Fruit fly (Drosophila melanogaster) whole organism, embryonic: Measurements from ENCODE around the gene red.

Experiments
- ATbp ChIP-seq: fragments of 200-800 bp; sonication (Bioruptor generic); optimal IDR thresholded peaks from 2 replicates; lab custom pipeline; 2017; ENCODE audit warnings: missing biosample characterization, mild to moderate bottlenecking, missing genetic modification characterization, missing genetic modification reagents
- Abd-B ChIP-seq: fragments of 200-800 bp; sonication (Bioruptor generic); optimal IDR thresholded peaks from 2 replicates; lab custom pipeline; 2018; ENCODE audit warnings: missing biosample characterization, mild to moderate bottlenecking, missing genetic modification characterization, moderate library complexity
- Asciz ChIP-seq: fragments of 200-800 bp; sonication (Bioruptor generic); optimal IDR thresholded peaks from 2 replicates; lab custom pipeline; 2017; ENCODE audit warnings: missing biosample characterization, mild to moderate bottlenecking, missing genetic modification characterization, missing genetic modification reagents
- CG10209 ChIP-seq: fragments of 200-800 bp; sonication (Bioruptor generic); optimal IDR thresholded peaks from 3 replicates; lab custom pipeline; 2017; ENCODE audit warnings: missing biosample characterization, mild to moderate bottlenecking, missing genetic modification characterization, missing genetic modification reagents
- CG10366 ChIP-seq: fragments of 200-800 bp; sonication (Bioruptor generic); IDR thresholded peaks from 2 replicates; pipeline ENCODE4 v1.3.6; 2022; ENCODE audit warnings: missing biosample characterization, missing genetic modification characterization
- CG10462 ChIP-seq: fragments of 200-800 bp; sonication (Bioruptor generic); optimal IDR thresholded peaks from 2 replicates; lab custom pipeline; 2016; ENCODE audit warnings: missing biosample characterization, missing genetic modification characterization
- CG10543 ChIP-seq: fragments of 200-800 bp; sonication (Bioruptor generic); optimal IDR thresholded peaks from 3 replicates; lab custom pipeline; 2017; ENCODE audit warnings: missing biosample characterization, mild to moderate bottlenecking, missing genetic modification characterization, moderate library complexity
- CG10654 ChIP-seq: fragments of 200-800 bp; sonication (Bioruptor generic); optimal IDR thresholded peaks from 2 replicates; lab custom pipeline; 2016; ENCODE audit warnings: missing biosample characterization, missing genetic modification characterization
- CG11247 ChIP-seq: fragments of 200-800 bp; sonication (Bioruptor generic); IDR thresholded peaks from 2 replicates; pipeline ENCODE4 v1.3.6; 2022; ENCODE audit warnings: missing biosample characterization, missing genetic modification characterization
- CG12942 ChIP-seq: fragments of 200-800 bp; sonication (Bioruptor generic); optimal IDR thresholded peaks from 3 replicates; lab custom pipeline; 2016; ENCODE audit warnings: missing biosample characterization, missing genetic modification characterization
- CG13424 ChIP-seq: fragments of 200-800 bp; sonication (Bioruptor generic); optimal IDR thresholded peaks from 2 replicates; lab custom pipeline; 2019; ENCODE audit warnings: missing biosample characterization, mild to moderate bottlenecking, missing genetic modification characterization, moderate library complexity
- CG15073 ChIP-seq: fragments of 200-800 bp; sonication (Bioruptor generic); optimal IDR thresholded peaks from 2 replicates; lab custom pipeline; 2016; ENCODE audit warnings: missing biosample characterization, missing genetic modification characterization
- CG17328 ChIP-seq: fragments of 200-800 bp; sonication (Bioruptor generic); IDR thresholded peaks from 2 replicates; pipeline ENCODE4 v1.3.6; 2022; ENCODE audit warnings: missing biosample characterization, missing genetic modification characterization
- CG17385 ChIP-seq: fragments of 200-800 bp; sonication (Bioruptor generic); optimal IDR thresholded peaks from 3 replicates; lab custom pipeline; 2018; ENCODE audit warnings: missing biosample characterization, mild to moderate bottlenecking, missing genetic modification characterization
- CG18262 ChIP-seq: fragments of 200-800 bp; optimal IDR thresholded peaks from 3 replicates; lab custom pipeline; 2019; ENCODE audit warnings: missing biosample characterization, mild to moderate bottlenecking, missing genetic modification characterization, moderate library complexity
- CG2875 ChIP-seq: fragments of 200-800 bp; sonication (Bioruptor generic); optimal IDR thresholded peaks from 2 replicates; lab custom pipeline; 2017; ENCODE audit warnings: missing biosample characterization, mild to moderate bottlenecking, missing genetic modification characterization, missing genetic modification reagents
- CG4328 ChIP-seq: fragments of 200-800 bp; sonication (Bioruptor generic); optimal IDR thresholded peaks from 3 replicates; lab custom pipeline; 2017; ENCODE audit warnings: missing biosample characterization, missing genetic modification reagents, missing genetic modification characterization
- CG4360 ChIP-seq: fragments of 200-800 bp; sonication (Bioruptor generic); IDR thresholded peaks from 2 replicates; pipeline ENCODE4 v1.3.6; 2022; ENCODE audit warnings: missing biosample characterization, missing genetic modification characterization
- CG4404 ChIP-seq: fragments of 200-800 bp; sonication (Bioruptor generic); IDR thresholded peaks from 2 replicates; pipeline ENCODE4 v1.3.6; 2022; ENCODE audit warnings: missing biosample characterization, missing genetic modification characterization
- CG7556 ChIP-seq: fragments of 200-800 bp; sonication (Bioruptor generic); optimal IDR thresholded peaks from 2 replicates; lab custom pipeline; 2017; ENCODE audit warnings: missing biosample characterization, mild to moderate bottlenecking, missing genetic modification characterization
- CG7839 ChIP-seq: fragments of 200-800 bp; sonication (Bioruptor generic); optimal IDR thresholded peaks from 3 replicates; lab custom pipeline; 2018; ENCODE audit warnings: missing biosample characterization, mild to moderate bottlenecking, missing genetic modification characterization, moderate library complexity
- D ChIP-seq, 2 experiments: fragments of 200-800 bp in 1 of 2; fragments of >200 bp in 1 of 2; sonication (Bioruptor generic) in 1 of 2; optimal IDR thresholded peaks; 2 replicates in 1 of 2; 3 replicates in 1 of 2; lab custom pipeline; 2017; ENCODE audit warnings: mild to moderate bottlenecking in 1 of 2, missing biosample characterization in 1 of 2, missing genetic modification characterization in 1 of 2, missing genetic modification reagents in 1 of 2
- D19B ChIP-seq: fragments of 200-800 bp; sonication (Bioruptor generic); optimal IDR thresholded peaks from 2 replicates; lab custom pipeline; 2017; ENCODE audit warnings: missing biosample characterization, mild to moderate bottlenecking, missing genetic modification characterization
- Dfd ChIP-seq, 2 experiments: fragments of >200 bp; optimal IDR thresholded peaks; 2 replicates each; lab custom pipeline; 2017; ENCODE audit warnings: missing biosample characterization in 2 of 2, missing genetic modification characterization in 2 of 2
- Drgx ChIP-seq: fragments of 200-800 bp; sonication (Bioruptor generic); IDR thresholded peaks from 2 replicates; pipeline ENCODE4 v1.3.6; 2022; ENCODE audit warnings: missing biosample characterization, missing genetic modification characterization
- Eip74EF ChIP-seq, 2 experiments: fragments of 200-800 bp in 1 of 2; fragments of >200 bp in 1 of 2; sonication (Bioruptor generic) in 1 of 2; optimal IDR thresholded peaks; 2 replicates each; lab custom pipeline; 2017 to 2019; ENCODE audit warnings: missing biosample characterization in 2 of 2, missing genetic modification characterization in 2 of 2, mild to moderate bottlenecking in 1 of 2, moderate library complexity in 1 of 2
- HLH3B ChIP-seq: fragments of 200-800 bp; sonication (Bioruptor generic); IDR thresholded peaks from 2 replicates; pipeline ENCODE4 v1.3.6; 2022; ENCODE audit warnings: missing biosample characterization, missing genetic modification characterization
- Hr51 ChIP-seq, 2 experiments: fragments of 200-800 bp; sonication (Bioruptor generic); optimal IDR thresholded peaks; 2 replicates in 1 of 2; 3 replicates in 1 of 2; lab custom pipeline; 2016 to 2018; ENCODE audit warnings: missing biosample characterization in 2 of 2, missing genetic modification characterization in 2 of 2, mild to moderate bottlenecking in 1 of 2, moderate library complexity in 1 of 2
- Med ChIP-seq: fragments of 200-800 bp; sonication (Bioruptor generic); peaks from one replicate; lab custom pipeline; 2016; ENCODE audit warnings: missing biosample characterization, missing genetic modification characterization, mild to moderate bottlenecking, inconsistent platforms, moderate library complexity
- PHDP ChIP-seq: fragments of 200-800 bp; sonication (Bioruptor generic); optimal IDR thresholded peaks from 3 replicates; lab custom pipeline; 2018; ENCODE audit warnings: missing biosample characterization, mild to moderate bottlenecking, missing genetic modification characterization, moderate library complexity
- Ptx1 ChIP-seq: fragments of 200-800 bp; sonication (Bioruptor generic); IDR thresholded peaks from 2 replicates; pipeline ENCODE4 v1.3.6; 2022; ENCODE audit warnings: missing biosample characterization, missing genetic modification characterization
- Sox102F ChIP-seq: fragments of 200-800 bp; sonication (Bioruptor generic); optimal IDR thresholded peaks from 2 replicates; lab custom pipeline; 2018; ENCODE audit warnings: missing biosample characterization, mild to moderate bottlenecking, missing genetic modification characterization, moderate library complexity
- Taf1 ChIP-seq: fragments of 200-800 bp; sonication (Bioruptor generic); IDR thresholded peaks from 2 replicates; pipeline ENCODE4 v1.3.6; 2022; ENCODE audit warnings: missing biosample characterization, missing genetic modification characterization
- caup ChIP-seq: fragments of 200-800 bp; sonication (Bioruptor generic); optimal IDR thresholded peaks from 3 replicates; lab custom pipeline; 2017; ENCODE audit warnings: missing biosample characterization, mild to moderate bottlenecking, missing genetic modification characterization, moderate library complexity; ENCODE audit not compliant: severe bottlenecking
- crp ChIP-seq, 2 experiments: fragments of 200-800 bp; sonication (Bioruptor generic); optimal IDR thresholded peaks; 2 replicates in 1 of 2; 3 replicates in 1 of 2; lab custom pipeline; 2017; ENCODE audit warnings: missing biosample characterization in 2 of 2, missing genetic modification characterization in 2 of 2, mild to moderate bottlenecking in 1 of 2, moderate library complexity in 1 of 2
- cwo ChIP-seq: fragments of 200-800 bp; sonication (Bioruptor generic); optimal IDR thresholded peaks from 3 replicates; lab custom pipeline; 2017; ENCODE audit warnings: missing biosample characterization, missing genetic modification characterization, mild to moderate bottlenecking, moderate library complexity, missing genetic modification reagents
- dan ChIP-seq: fragments of 200-800 bp; sonication (Bioruptor generic); IDR thresholded peaks from 2 replicates; pipeline ENCODE4 v1.3.6; 2022; ENCODE audit warnings: missing biosample characterization, missing genetic modification characterization
- lbe ChIP-seq: fragments of 200-800 bp; sonication (Bioruptor generic); optimal IDR thresholded peaks from 2 replicates; lab custom pipeline; 2016; ENCODE audit warnings: missing biosample characterization, mild to moderate bottlenecking, missing genetic modification characterization
- org-1 ChIP-seq: fragments of 200-800 bp; sonication (Bioruptor generic); optimal IDR thresholded peaks from 2 replicates; lab custom pipeline; 2017; ENCODE audit warnings: missing biosample characterization, missing genetic modification characterization
- otp ChIP-seq: fragments of 200-800 bp; sonication (Bioruptor generic); IDR thresholded peaks from 3 replicates; pipeline ENCODE4, ENCODE4 v1.3.6; 2022; ENCODE audit warnings: missing biosample characterization, missing genetic modification characterization
- phol ChIP-seq: fragments of 200-800 bp; sonication (Bioruptor generic); optimal IDR thresholded peaks from 3 replicates; lab custom pipeline; 2018; ENCODE audit warnings: missing biosample characterization, mild to moderate bottlenecking, missing genetic modification characterization, moderate library complexity
- ro ChIP-seq: fragments of 200-800 bp; sonication (Bioruptor generic); IDR thresholded peaks from 2 replicates; pipeline ENCODE4 v1.3.6; 2022; ENCODE audit warnings: missing biosample characterization, missing genetic modification characterization
- row ChIP-seq: fragments of 200-800 bp; sonication (Bioruptor generic); IDR thresholded peaks from 3 replicates; pipeline ENCODE4 v1.3.6; 2022; ENCODE audit warnings: missing biosample characterization, missing genetic modification characterization
- trem ChIP-seq: fragments of 200-800 bp; optimal IDR thresholded peaks from 3 replicates; lab custom pipeline; 2019; ENCODE audit warnings: missing biosample characterization, mild to moderate bottlenecking, missing genetic modification characterization, moderate library complexity
- vfl ChIP-seq: fragments of 200-800 bp; sonication (Bioruptor generic); optimal IDR thresholded peaks from 2 replicates; lab custom pipeline; 2016; ENCODE audit warnings: missing biosample characterization, missing genetic modification characterization
- vnd ChIP-seq: fragments of 200-800 bp; sonication (Bioruptor generic); IDR thresholded peaks from 3 replicates; pipeline ENCODE4 v1.3.6; 2022; ENCODE audit warnings: missing biosample characterization, missing genetic modification characterization; ENCODE audit not compliant: partially characterized antibody
- zen2 ChIP-seq: fragments of 200-800 bp; sonication (Bioruptor generic); IDR thresholded peaks from 3 replicates; pipeline ENCODE4 v1.3.6; 2022; ENCODE audit warnings: missing biosample characterization, missing genetic modification characterization; ENCODE audit not compliant: partially characterized antibody

The red gene

dm6 chr3R:14279311-14279998 is 9.4 kb upstream of the red start (continued):
- TF ChIP-seq CG2875 (GFP tag; lab: Kevin White, UChicago) (peak; percentile 18), CG18262 (tag; lab: Kevin White, UChicago) (peak; percentile 40), Hr51 (GFP tag; optimal IDR thresholded peaks at IDR 0.05; lab: Kevin White, UChicago) (peak in 1 of 2 experiments; percentile 52), CG4328 (no peak), phol (tag; lab: Kevin White, UChicago) (peak; percentile 21), crp (GFP tag; optimal IDR thresholded peaks at IDR 0.05; lab: Kevin White, UChicago) (no peak), CG10543 (no peak), CG10654 (no peak), dan (GFP tag; lab: Robert Waterston, UW) (no peak), CG11247 (GFP tag; lab: Robert Waterston, UW) (no peak), caup (GFP tag; lab: Kevin White, UChicago) (peak; percentile 13), CG10462 (GFP tag; lab: Kevin White, UChicago) (no peak), CG17328 (GFP tag; lab: Robert Waterston, UW) (0 out of 2 replicates have a peak, but pooled peaks have one; percentile 29), D (optimal IDR thresholded peaks at IDR 0.05; lab: Kevin White, UChicago) (no peak), D (GFP tag; optimal IDR thresholded peaks at IDR 0.05; lab: Kevin White, UChicago) (peak; percentile 41), CG4360 (GFP tag; lab: Robert Waterston, UW) (no peak), Ptx1 (0 out of 2 replicates have a peak, but pooled peaks have one; percentile 25), CG13424 (tag; lab: Kevin White, UChicago) (peak; percentile 35), lbe (GFP tag; lab: Kevin White, UChicago) (no peak), CG10366 (no peak), vnd (GFP tag; lab: Robert Waterston, UW) (no peak), Drgx (GFP tag; lab: Robert Waterston, UW) (0 out of 2 replicates have a peak, but pooled peaks have one; percentile 41), CG12942 (GFP tag; lab: Kevin White, UChicago) (no peak), otp (GFP tag; lab: Robert Waterston, UW) (no peak), trem (tag; lab: Kevin White, UChicago) (peak; percentile 24), Sox102F (peak; percentile 43), CG17385 (GFP tag; lab: Kevin White, UChicago) (no peak), Eip74EF (GFP tag; optimal IDR thresholded peaks at IDR 0.05; lab: Kevin White, UChicago) (no peak), PHDP (tag; lab: Kevin White, UChicago) (peak; percentile 36), vfl (GFP tag; lab: Kevin White, UChicago) (no peak), Dfd (GFP tag; optimal IDR thresholded peaks at IDR 0.05; lab: Kevin White, UChicago) (peak in 1 of 2 experiments; percentile 39), CG15073 (GFP tag; lab: Kevin White, UChicago) (no peak), ATbp (GFP tag; lab: Kevin White, UChicago) (peak; percentile 35), Asciz (peak; percentile 17), zen2 (GFP tag; lab: Robert Waterston, UW) (no peak), Abd-B (GFP tag; lab: Kevin White, UChicago) (peak; percentile 10), org-1 (GFP tag; lab: Kevin White, UChicago) (no peak), Med (GFP tag; lab: Kevin White, UChicago) (peak; percentile 72), Taf1 (no peak), row (GFP tag; lab: Robert Waterston, UW) (peak; percentile 65), CG4404 (GFP tag; lab: Robert Waterston, UW) (no peak), CG7556 (GFP tag; lab: Kevin White, UChicago) (peak; percentile 20), HLH3B (GFP tag; lab: Robert Waterston, UW) (0 out of 2 replicates have a peak, but pooled peaks have one; percentile 18), D19B (GFP tag; lab: Kevin White, UChicago) (no peak), CG7839 (tag; lab: Kevin White, UChicago) (peak; percentile 60), cwo (GFP tag; lab: Kevin White, UChicago) (peak; percentile 38), ro (no peak), CG10209 (GFP tag; lab: Kevin White, UChicago) (no peak)
